Fruit fly (Drosophila melanogaster) Kc167 (cell line): Measurements from ENCODE around the gene CG34148.

Source experiments
- Myc ChIP-seq: fragments of >200 bp; optimal IDR thresholded peaks from 2 replicates; lab custom pipeline; 2017; ENCODE audit warnings: missing external identifiers
- Sin3A ChIP-seq: fragments of >200 bp; optimal IDR thresholded peaks from 2 replicates; lab custom pipeline; 2018; ENCODE audit warnings: missing external identifiers
- h ChIP-seq: fragments of >200 bp; optimal IDR thresholded peaks from 3 replicates; lab custom pipeline; 2018; ENCODE audit warnings: missing external identifiers
- insv ChIP-seq: fragments of >200 bp; optimal IDR thresholded peaks from 3 replicates; lab custom pipeline; 2018; ENCODE audit warnings: missing external identifiers
- psq ChIP-seq: fragments of >200 bp; optimal IDR thresholded peaks from 2 replicates; lab custom pipeline; 2017; ENCODE audit warnings: missing external identifiers
- ttk ChIP-seq: sonication (Bioruptor generic); optimal IDR thresholded peaks from 2 replicates; lab custom pipeline; 2017; ENCODE audit warnings: missing external identifiers

The CG34148 gene

dm6 chr3R:21886861-21887587 is 8.5 kb upstream of the CG34148 start, which contains the start of the genes CG6678 and dnd:
TSS of gene CG6678 (plus strand) at chr3R:21887029.
TSS of gene dnd (minus strand) at chr3R:21887355.
- TF ChIP-seq h (lab: Kevin White, UChicago) = no peak
- TF ChIP-seq Myc (lab: Kevin White, UChicago) = no peak
- TF ChIP-seq insv = no peak

DNA sequence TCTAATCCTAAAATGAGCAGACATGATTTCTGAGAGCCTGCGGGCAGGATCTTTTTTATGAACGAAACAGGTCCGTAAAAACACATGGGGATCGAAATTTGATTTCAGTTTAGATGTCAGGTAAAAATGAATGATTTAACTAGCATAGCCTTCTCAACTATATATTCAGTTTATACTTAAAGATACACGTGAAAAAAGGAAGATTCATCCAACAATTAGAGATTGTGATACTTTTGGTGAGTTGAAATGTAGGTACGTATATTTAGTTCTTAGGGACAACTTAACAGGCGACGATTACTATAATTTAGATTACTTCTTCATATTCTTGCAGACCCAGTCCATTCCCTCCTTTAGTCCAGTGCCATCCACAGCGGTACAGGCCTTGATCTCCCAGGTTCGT is 7.0 kb upstream of the CG34148 start, which contains the start of gene CG17819:
Gene CG17819, minus strand, starts transcription at position 101 of the 400 bp plus-strand sequence.
- TF ChIP-seq ttk (lab: Kevin White, UChicago) (no peak), Myc (lab: Kevin White, UChicago) (no peak), Sin3A (lab: Kevin White, UChicago) (no peak), insv (no peak), h (lab: Kevin White, UChicago) (no peak), psq (no peak)

DNA sequence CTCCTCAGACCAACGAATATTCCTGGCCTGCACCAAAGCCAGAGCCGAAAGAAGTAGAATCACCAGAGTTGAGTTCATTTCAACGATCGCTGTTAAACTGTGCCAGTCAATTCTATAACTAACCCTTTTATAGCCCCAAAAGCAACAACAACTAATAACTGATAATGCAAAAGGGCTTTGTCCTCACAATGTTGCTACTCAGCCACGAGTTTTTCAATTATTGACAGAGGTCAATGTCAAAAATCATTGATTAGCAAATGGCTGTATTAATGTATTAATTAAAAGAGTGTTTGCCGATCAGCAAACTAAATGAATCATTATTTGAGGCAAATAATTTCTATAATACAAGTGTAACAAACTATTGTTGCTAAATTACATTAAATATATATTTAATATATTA is 5.9 kb upstream of the CG34148 start, which contains the start of gene fit:
Gene fit, minus strand, starts transcription at position 101 of the 400 bp plus-strand sequence.
- TF ChIP-seq ttk (lab: Kevin White, UChicago) = no peak
- TF ChIP-seq Sin3A (lab: Kevin White, UChicago) = no peak
- TF ChIP-seq h (lab: Kevin White, UChicago) = no peak
- TF ChIP-seq insv = no peak
- no peak for TF ChIP-seq Myc (lab: Kevin White, UChicago)
- no peak for TF ChIP-seq psq

DNA sequence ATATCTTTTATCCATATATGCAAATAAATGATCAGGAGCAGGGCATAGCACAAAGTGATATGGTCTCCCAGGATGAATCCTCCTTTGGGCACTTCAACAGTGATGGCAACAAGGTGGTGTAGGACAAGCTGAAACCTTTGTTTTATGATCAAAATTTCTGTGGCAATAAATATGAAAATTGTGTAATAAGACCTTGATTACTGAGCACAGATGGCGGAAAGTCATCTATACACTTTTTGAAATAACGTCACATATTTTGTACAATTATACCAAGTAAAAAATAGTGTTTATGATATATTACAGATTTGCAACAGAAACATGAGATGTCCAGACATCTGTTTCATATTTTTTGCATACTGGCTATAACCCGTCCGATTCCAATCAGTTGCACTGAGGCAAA is 2.0 kb upstream of the CG34148 start, which contains the start of gene CG31465:
Gene CG31465, plus strand, starts transcription at position 301 of the 400 bp plus-strand sequence.
- TF ChIP-seq ttk (lab: Kevin White, UChicago) (no peak), Myc (lab: Kevin White, UChicago) (no peak), h (lab: Kevin White, UChicago) (no peak), insv (no peak), psq (no peak), Sin3A (lab: Kevin White, UChicago) (no peak)

DNA sequence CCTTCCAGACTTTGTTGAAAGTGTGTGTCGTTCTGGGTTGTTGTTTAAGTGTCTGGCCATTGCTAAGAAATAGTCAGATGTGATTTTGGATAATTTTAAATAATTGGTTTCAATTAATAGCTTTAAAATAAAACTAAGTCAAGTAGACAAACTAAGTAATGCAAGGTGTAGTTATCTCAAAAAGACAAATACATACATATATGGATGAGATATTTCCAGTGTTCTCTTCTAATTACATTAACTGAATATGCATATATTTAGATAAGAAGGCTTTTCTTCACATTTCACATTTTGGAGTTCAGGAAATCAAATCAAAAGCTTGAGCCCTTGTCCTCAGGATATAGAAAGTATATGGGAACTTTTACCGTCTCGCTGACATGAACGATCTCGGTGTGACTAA is 850 bp downstream of the CG34148 start, which contains the start of gene P5CDh2:
Gene P5CDh2, plus strand, starts transcription at position 301 of the 400 bp plus-strand sequence.
- TF ChIP-seq Myc (lab: Kevin White, UChicago) (no peak), ttk (lab: Kevin White, UChicago) (no peak), insv (no peak), h (lab: Kevin White, UChicago) (no peak), psq (no peak), Sin3A (lab: Kevin White, UChicago) (no peak)

- TF ChIP-seq h (lab: Kevin White, UChicago) (no peak), psq (no peak), ttk (lab: Kevin White, UChicago) (no peak), Myc (lab: Kevin White, UChicago) (no peak), insv (no peak), Sin3A (lab: Kevin White, UChicago) (no peak)
These were observed 3.5 kb downstream of the CG34148 start, which contains the start of gene CG6656 for dm6 chr3R:21874982-21875466. TSS of gene CG6656 (plus strand) at chr3R:21875293.

DNA sequence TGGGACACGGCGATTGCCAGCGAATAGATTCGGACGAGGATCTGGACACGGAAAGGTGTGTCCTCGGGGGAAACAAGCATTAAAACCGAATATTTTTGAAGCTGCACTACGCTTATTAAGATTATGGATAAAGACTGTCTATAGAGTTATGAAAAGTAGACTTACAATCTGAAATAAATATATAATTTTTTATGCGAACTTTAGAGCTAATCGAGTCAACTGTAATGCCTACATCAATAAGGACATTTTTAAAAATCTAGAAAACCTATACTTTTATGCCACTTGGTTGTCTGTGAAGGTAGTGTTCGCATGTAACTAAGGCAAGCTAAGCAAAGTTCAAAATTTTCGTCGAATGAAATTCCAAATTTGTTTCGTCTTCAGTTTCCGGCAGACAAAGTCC is 5.0 kb downstream of the CG34148 start, which contains the start of gene CG31178:
Gene CG31178, plus strand, starts transcription at position 301 of the 400 bp plus-strand sequence.
- no peak for TF ChIP-seq Sin3A (lab: Kevin White, UChicago)
- TF ChIP-seq psq = no peak
- no peak for TF ChIP-seq ttk (lab: Kevin White, UChicago)
- TF ChIP-seq Myc (lab: Kevin White, UChicago) = no peak
- no peak for TF ChIP-seq insv
- no peak for TF ChIP-seq h (lab: Kevin White, UChicago)

DNA sequence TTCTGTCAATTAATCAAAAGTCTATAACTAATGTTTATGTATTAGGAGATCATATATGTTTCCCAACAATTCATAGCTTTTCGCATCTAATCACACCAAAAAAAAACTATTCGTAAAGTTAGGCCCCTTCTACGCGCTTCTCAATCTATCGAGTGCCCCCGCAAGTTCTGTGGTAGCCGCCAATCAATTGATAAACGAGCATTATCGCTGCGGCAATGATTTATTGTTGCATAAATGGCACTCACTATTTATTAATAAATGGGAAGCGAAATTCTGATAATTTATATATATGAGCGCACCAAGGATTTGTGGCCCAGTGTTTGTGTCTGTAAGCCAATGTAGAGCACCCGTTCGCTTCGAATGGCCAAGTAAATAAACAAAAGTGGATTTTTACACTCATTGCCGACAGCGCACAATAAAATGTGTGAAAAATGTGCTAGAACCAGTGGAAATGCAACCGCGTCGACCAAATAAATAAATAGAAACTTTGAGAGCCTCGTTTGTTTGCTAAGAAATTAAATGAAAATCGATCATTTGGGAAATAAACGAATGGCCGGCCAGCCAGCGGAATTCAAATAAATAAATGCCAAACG is 7.0 kb downstream of the CG34148 start:
- no peak for TF ChIP-seq psq

DNA sequence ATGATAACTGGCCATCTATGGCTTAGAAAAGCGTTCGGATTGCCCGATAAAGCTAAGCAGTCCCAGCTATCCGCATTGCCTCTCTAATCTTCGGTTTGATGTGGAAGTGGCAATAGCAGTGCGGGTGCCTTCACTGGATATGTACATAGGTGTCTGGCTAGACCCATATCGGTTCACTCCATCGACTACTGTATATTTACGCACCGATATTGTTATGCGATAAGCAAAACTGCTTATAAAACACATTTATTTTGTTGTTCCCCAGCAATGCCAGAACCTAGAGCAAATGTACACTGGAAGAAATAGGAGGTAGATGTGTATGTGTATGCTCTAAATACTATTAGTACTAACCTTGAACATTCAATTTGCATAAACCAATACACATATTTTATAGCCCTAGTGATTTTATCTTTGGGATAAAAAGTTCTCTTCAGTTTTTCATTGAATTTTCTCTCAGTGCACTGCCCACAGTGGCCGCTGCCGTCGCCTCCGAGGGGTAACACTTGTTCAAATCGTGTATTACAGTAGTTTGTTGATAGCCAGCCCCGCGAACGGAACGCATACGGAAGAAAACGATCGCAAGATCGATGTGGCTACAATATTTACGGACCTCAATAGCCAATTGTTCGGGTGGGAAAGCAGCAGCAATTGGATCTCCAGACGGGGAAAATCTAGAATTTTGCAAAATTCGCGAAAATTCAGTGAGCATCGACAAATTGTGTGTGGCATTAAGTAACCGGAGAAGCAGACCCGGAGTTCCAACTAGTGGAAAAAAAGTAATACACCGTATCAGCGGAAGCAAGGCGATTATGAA is 8.1 kb downstream of the CG34148 start, which contains the start of gene CG31431:
Gene CG31431, plus strand, starts transcription at position 524 of the 814 bp plus-strand sequence.
- TF ChIP-seq psq (no peak), h (lab: Kevin White, UChicago) (no peak), Sin3A (lab: Kevin White, UChicago) (no peak)

- TF ChIP-seq Myc (lab: Kevin White, UChicago) (no peak), h (lab: Kevin White, UChicago) (no peak), psq (no peak), Sin3A (lab: Kevin White, UChicago) (no peak), insv (no peak), ttk (lab: Kevin White, UChicago) (no peak)
These were observed 8.9 kb downstream of the CG34148 start, which contains the start of gene CG31174 for dm6 chr3R:21869464-21870100. TSS of gene CG31174 (minus strand) at chr3R:21869514.

DNA sequence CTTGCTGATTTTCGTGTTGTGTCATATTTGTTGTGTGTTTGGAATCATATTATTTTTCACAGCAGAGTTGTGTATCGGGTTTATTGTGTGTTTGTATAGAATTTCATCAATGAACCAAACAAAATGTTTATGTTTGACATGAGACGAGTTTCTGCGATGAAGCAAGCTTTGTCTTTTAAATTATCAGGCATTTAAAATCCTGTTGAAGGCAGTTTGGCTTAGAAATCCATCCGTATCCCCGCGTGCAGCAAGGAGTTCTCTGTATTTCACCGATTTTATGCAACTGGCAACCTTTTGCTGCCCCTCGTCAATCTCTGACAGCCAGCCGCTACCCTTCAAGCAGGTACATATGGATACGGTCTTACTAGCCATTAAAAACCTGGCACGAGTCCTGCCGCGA is 10.7 kb downstream of the CG34148 start, which contains the start of the genes CG6569 and Cby:
Gene CG6569, minus strand, starts transcription at position 101 of the 400 bp plus-strand sequence.
Gene Cby, plus strand, starts transcription at position 185 of the 400 bp plus-strand sequence.
- TF ChIP-seq ttk (lab: Kevin White, UChicago) (no peak), Sin3A (lab: Kevin White, UChicago) (no peak), insv (no peak), psq (no peak), h (lab: Kevin White, UChicago) (no peak), Myc (lab: Kevin White, UChicago) (no peak)
